Fruit fly (Drosophila melanogaster) whole organism, prepupa: ENCODE measurements around the gene CG4968.
A peak's percentile ranks its signal among the peaks of the same experiment; 100 is the strongest.

Experiments
- Blimp-1 ChIP-seq: fragments of 200-800 bp; sonication (Bioruptor generic); optimal IDR thresholded peaks from 3 replicates; lab custom pipeline; 2017; ENCODE audit warnings: missing biosample characterization, missing genetic modification characterization, mild to moderate bottlenecking, moderate library complexity, missing genetic modification reagents
- CG10669 ChIP-seq: fragments of 200-800 bp; sonication (Bioruptor generic); optimal IDR thresholded peaks from 3 replicates; lab custom pipeline; 2018; ENCODE audit warnings: missing biosample characterization, mild to moderate bottlenecking, missing genetic modification characterization, moderate library complexity
- CG11762 ChIP-seq: fragments of 200-800 bp; sonication (Bioruptor generic); optimal IDR thresholded peaks from 3 replicates; lab custom pipeline; 2016; ENCODE audit warnings: missing biosample characterization, missing genetic modification characterization; ENCODE audit not compliant: insufficient read depth
- CG15336 ChIP-seq: fragments of 200-800 bp; sonication (Bioruptor generic); IDR thresholded peaks from 2 replicates; pipeline ENCODE4 v1.3.6; 2022; ENCODE audit warnings: missing biosample characterization, missing genetic modification characterization
- CG1621 ChIP-seq: fragments of 200-800 bp; sonication (Bioruptor generic); optimal IDR thresholded peaks from 3 replicates; lab custom pipeline; 2018; ENCODE audit warnings: missing biosample characterization, mild to moderate bottlenecking, missing genetic modification characterization
- CG3032 ChIP-seq: fragments of 200-800 bp; optimal IDR thresholded peaks from 2 replicates; lab custom pipeline; 2019; ENCODE audit warnings: missing biosample characterization, mild to moderate bottlenecking, missing genetic modification characterization, moderate library complexity
- CG34406 ChIP-seq: fragments of 200-800 bp; sonication (Bioruptor generic); optimal IDR thresholded peaks from 3 replicates; lab custom pipeline; 2016; ENCODE audit warnings: missing biosample characterization, missing genetic modification characterization
- CG6808 ChIP-seq: fragments of 200-800 bp; sonication (Bioruptor generic); optimal IDR thresholded peaks from 3 replicates; lab custom pipeline; 2017; ENCODE audit warnings: missing biosample characterization, missing genetic modification characterization, mild to moderate bottlenecking, moderate library complexity, missing genetic modification reagents
- CG7368 ChIP-seq: fragments of 200-800 bp; sonication (Bioruptor generic); optimal IDR thresholded peaks from 3 replicates; lab custom pipeline; 2016; ENCODE audit warnings: missing biosample characterization, missing genetic modification characterization
- CG8319 ChIP-seq: fragments of 200-800 bp; sonication (Bioruptor generic); optimal IDR thresholded peaks from 3 replicates; lab custom pipeline; 2016; ENCODE audit warnings: missing biosample characterization, missing genetic modification characterization
- Eip78C ChIP-seq: fragments of 200-800 bp; sonication (Bioruptor generic); peaks from one replicate; lab custom pipeline; 2016; ENCODE audit warnings: missing biosample characterization, missing genetic modification characterization
- Eip93F ChIP-seq: fragments of 200-800 bp; sonication (Bioruptor generic); optimal IDR thresholded peaks from 2 replicates; lab custom pipeline; 2016; ENCODE audit warnings: missing biosample characterization, mild to moderate bottlenecking, missing genetic modification characterization
- Ets21C ChIP-seq: fragments of 200-800 bp; sonication (Bioruptor generic); optimal IDR thresholded peaks from 3 replicates; lab custom pipeline; 2016; ENCODE audit warnings: missing biosample characterization, missing genetic modification characterization
- Ets96B ChIP-seq: fragments of 200-800 bp; optimal IDR thresholded peaks from 2 replicates; lab custom pipeline; 2019; ENCODE audit warnings: missing biosample characterization, mild to moderate bottlenecking, missing genetic modification characterization, moderate library complexity
- Hr38 ChIP-seq: sonication (Bioruptor generic); optimal IDR thresholded peaks from 2 replicates; lab custom pipeline; 2016; ENCODE audit warnings: missing biosample characterization, missing genetic modification characterization
- Hr4 ChIP-seq: fragments of 200-800 bp; sonication (Bioruptor generic); optimal IDR thresholded peaks from 3 replicates; lab custom pipeline; 2016; ENCODE audit warnings: missing biosample characterization, missing genetic modification characterization
- OdsH ChIP-seq: fragments of 200-800 bp; sonication (Bioruptor generic); optimal IDR thresholded peaks from 3 replicates; lab custom pipeline; 2016; ENCODE audit warnings: missing biosample characterization, missing genetic modification characterization
- Sox102F ChIP-seq: fragments of 200-800 bp; sonication (Bioruptor generic); optimal IDR thresholded peaks from 2 replicates; lab custom pipeline; 2016; ENCODE audit warnings: missing biosample characterization, mild to moderate bottlenecking, missing genetic modification characterization
- Sox15 ChIP-seq: fragments of 200-800 bp; sonication (Bioruptor generic); optimal IDR thresholded peaks from 3 replicates; lab custom pipeline; 2016; ENCODE audit warnings: missing biosample characterization, missing genetic modification characterization
- cyc ChIP-seq: fragments of 200-800 bp; sonication (Bioruptor generic); optimal IDR thresholded peaks from 3 replicates; lab custom pipeline; 2016; ENCODE audit warnings: missing biosample characterization, missing genetic modification characterization
- dsx ChIP-seq: fragments of 200-800 bp; optimal IDR thresholded peaks from 3 replicates; lab custom pipeline; 2019; ENCODE audit warnings: missing biosample characterization, mild to moderate bottlenecking, missing genetic modification characterization, moderate library complexity; ENCODE audit not compliant: poor library complexity, severe bottlenecking
- eg ChIP-seq: fragments of 200-800 bp; sonication (Bioruptor generic); IDR thresholded peaks from 3 replicates; pipeline ENCODE4 v1.3.6; 2022; ENCODE audit warnings: missing biosample characterization, missing genetic modification characterization
- esn ChIP-seq: fragments of 200-800 bp; sonication (Bioruptor generic); optimal IDR thresholded peaks from 2 replicates; lab custom pipeline; 2016; ENCODE audit warnings: missing biosample characterization, mild to moderate bottlenecking, missing genetic modification characterization, moderate library complexity
- fd85E ChIP-seq: fragments of 200-800 bp; sonication (Bioruptor generic); optimal IDR thresholded peaks from 3 replicates; lab custom pipeline; 2016; ENCODE audit warnings: missing biosample characterization, missing genetic modification characterization
- fkh ChIP-seq: fragments of 200-800 bp; sonication (Bioruptor generic); optimal IDR thresholded peaks from 3 replicates; lab custom pipeline; 2017; ENCODE audit warnings: missing biosample characterization, mild to moderate bottlenecking, missing genetic modification characterization, moderate library complexity
- lz ChIP-seq: fragments of 200-800 bp; sonication (Bioruptor generic); optimal IDR thresholded peaks from 3 replicates; lab custom pipeline; 2016; ENCODE audit warnings: missing biosample characterization, missing genetic modification characterization
- net ChIP-seq: fragments of 200-800 bp; sonication (Bioruptor generic); optimal IDR thresholded peaks from 3 replicates; lab custom pipeline; 2016; ENCODE audit warnings: missing biosample characterization, missing genetic modification characterization
- salr ChIP-seq, 2 experiments: fragments of 200-800 bp; sonication (Bioruptor generic); optimal IDR thresholded peaks; 3 replicates each; lab custom pipeline; 2016 to 2018; ENCODE audit warnings: missing biosample characterization in 2 of 2, missing genetic modification characterization in 2 of 2, mild to moderate bottlenecking in 1 of 2
- svp ChIP-seq: fragments of 200-800 bp; sonication (Bioruptor generic); peaks from one replicate; lab custom pipeline; 2016; ENCODE audit warnings: missing biosample characterization, missing genetic modification characterization
- vri ChIP-seq: fragments of 200-800 bp; sonication (Bioruptor generic); optimal IDR thresholded peaks from 3 replicates; lab custom pipeline; 2016; ENCODE audit warnings: missing biosample characterization, mild to moderate bottlenecking, missing genetic modification characterization

CG4968 gene

dm6 chr2L:10315888-10316287 is 9.2 kb downstream of the CG4968 start:
- TF ChIP-seq net (GFP tag; lab: Kevin White, UChicago): no peak
- TF ChIP-seq CG10669: no peak
- TF ChIP-seq Sox15 (GFP tag; lab: Kevin White, UChicago): no peak
- no peak for TF ChIP-seq CG7368 (GFP tag; lab: Kevin White, UChicago)
- TF ChIP-seq salr (GFP tag; optimal IDR thresholded peaks at IDR 0.05; lab: Kevin White, UChicago): no peak
- TF ChIP-seq lz: no peak
- TF ChIP-seq eg (GFP tag; lab: Robert Waterston, UW): no peak
- TF ChIP-seq Blimp-1 (GFP tag; lab: Kevin White, UChicago): no peak
- TF ChIP-seq CG15336 (GFP tag; lab: Robert Waterston, UW): no peak
- TF ChIP-seq CG8319 (GFP tag; lab: Kevin White, UChicago): no peak
- no peak for TF ChIP-seq Ets96B (tag; lab: Kevin White, UChicago)
- TF ChIP-seq, all 60 proteins: peak for 0

dm6 chr2L:10320174-10320775 is 13.6 kb downstream of the CG4968 start:
- TF ChIP-seq Eip93F (GFP tag; lab: Kevin White, UChicago) (peak; percentile 27), vri (GFP tag; lab: Kevin White, UChicago) (peak; percentile 94), fd85E (GFP tag; lab: Kevin White, UChicago) (no peak), CG1621 (tag; lab: Kevin White, UChicago) (no peak), CG3032 (no peak), Hr38 (no peak)

- peak; percentile 85 for TF ChIP-seq fkh (GFP tag; lab: Kevin White, UChicago)
- TF ChIP-seq CG34406 (GFP tag; lab: Kevin White, UChicago): no peak
- peak; percentile 71 for TF ChIP-seq Eip78C
- TF ChIP-seq CG6808: no peak
- no peak for TF ChIP-seq svp (GFP tag; lab: Kevin White, UChicago)
- no peak for TF ChIP-seq Hr4 (GFP tag; lab: Kevin White, UChicago)
- TF ChIP-seq OdsH (GFP tag; lab: Kevin White, UChicago): no peak
- TF ChIP-seq cyc (GFP tag; lab: Kevin White, UChicago): peak; percentile 9
- TF ChIP-seq, all 60 proteins: peak for 3
Measured at dm6 chr2L:10321036-10321583, 14.4 kb downstream of the CG4968 start.

dm6 chr2L:10321612-10322011 is 14.9 kb downstream of the CG4968 start:
- TF ChIP-seq Hr38 (no peak), dsx (GFP tag; lab: Kevin White, UChicago) (peak; percentile 66), CG7368 (GFP tag; lab: Kevin White, UChicago) (no peak), vri (GFP tag; lab: Kevin White, UChicago) (peak; percentile 15), Eip93F (GFP tag; lab: Kevin White, UChicago) (peak; percentile 2), Ets21C (GFP tag; lab: Kevin White, UChicago) (no peak), Eip78C (peak; percentile 69), Sox102F (no peak), CG15336 (GFP tag; lab: Robert Waterston, UW) (peak; percentile 33; the same call in 1 of the 2 replicates), esn (GFP tag; lab: Kevin White, UChicago) (no peak)

- peak; percentile 61 for TF ChIP-seq Eip78C
- TF ChIP-seq CG10669: no peak
- no peak for TF ChIP-seq CG11762 (GFP tag; lab: Kevin White, UChicago)
Measured at dm6 chr2L:10322176-10322575, 15.5 kb downstream of the CG4968 start, which contains the start of gene CG4995. Gene CG4995 (plus strand): TSS chr2L:10322476.
